Worm (Caenorhabditis elegans) whole organism, L4 larva: ENCODE measurements around the gene R12H7.4.

ENCODE experiments used
- daf-16 ChIP-seq, 3 experiments: sonication (generic microtip); optimal IDR thresholded peaks; 2 replicates each; lab custom pipeline; 2016 to 2017; ENCODE audit warnings: missing genetic modification characterization in 3 of 3, missing genetic modification reagents in 3 of 3, mild to moderate bottlenecking in 2 of 3, missing compliant biosample characterization in 2 of 3, missing biosample characterization in 1 of 3, moderate library complexity in 1 of 3
- dve-1 ChIP-seq: sonication (generic microtip); optimal IDR thresholded peaks from 2 replicates; lab custom pipeline; 2017; ENCODE audit warnings: antibody characterized with exemption, mild to moderate bottlenecking, missing genetic modification characterization, missing compliant biosample characterization; ENCODE audit not compliant: insufficient read depth
- madf-5 ChIP-seq, 2 experiments: fragments of 200-800 bp; sonication (Bioruptor generic); IDR thresholded peaks; 2 replicates each; pipeline ENCODE4 v1.3.6; 2022; ENCODE audit warnings: missing compliant biosample characterization in 2 of 2, missing genetic modification characterization in 2 of 2
- madf-9 ChIP-seq: fragments of 200-800 bp; sonication (Bioruptor generic); conservative IDR thresholded peaks from 2 replicates; pipeline ENCODE4 v1.3.6; 2022; ENCODE audit warnings: missing genetic modification reagents, missing genetic modification characterization, missing compliant biosample characterization
- mdt-29 ChIP-seq: fragments of 200-800 bp; sonication (Bioruptor generic); IDR thresholded peaks from 2 replicates; pipeline ENCODE4 v1.3.6; 2022; ENCODE audit warnings: missing genetic modification reagents, missing genetic modification characterization, missing compliant biosample characterization
- mxl-2 ChIP-seq: fragments of 200-800 bp; sonication (Bioruptor generic); conservative IDR thresholded peaks from 2 replicates; pipeline ENCODE4 v1.3.6; 2022; ENCODE audit warnings: missing genetic modification reagents, missing genetic modification characterization, missing compliant biosample characterization
- snpc-1.2 ChIP-seq: fragments of 200-800 bp; sonication (Bioruptor generic); IDR thresholded peaks from 2 replicates; pipeline ENCODE4 v1.3.6; 2022; ENCODE audit warnings: missing genetic modification reagents, missing genetic modification characterization, missing compliant biosample characterization
- tra-1 ChIP-seq: fragments of 200-800 bp; sonication (Bioruptor generic); IDR thresholded peaks from 2 replicates; pipeline ENCODE4 v1.3.6; 2022; ENCODE audit warnings: missing genetic modification reagents, missing genetic modification characterization, missing compliant biosample characterization
- zfp-3 ChIP-seq: fragments of 200-800 bp; sonication (Bioruptor generic); conservative IDR thresholded peaks from 2 replicates; pipeline ENCODE4 v1.3.6; 2022; ENCODE audit warnings: missing genetic modification reagents, missing genetic modification characterization, missing compliant biosample characterization

R12H7.4 gene

ce11 chrX:13264550-13264949 lies 47.6 kb downstream of the R12H7.4 start (continued):
- TF ChIP-seq tra-1 (GFP tag; lab: Robert Waterston, UW) (peak; percentile 67; the same call in 1 of the 2 replicates), madf-9 (GFP tag; lab: Robert Waterston, UW) (peak; percentile 90), mxl-2 (GFP tag; lab: Robert Waterston, UW) (peak; percentile 79; the same call in 1 of the 2 replicates), mdt-29 (GFP tag; lab: Robert Waterston, UW) (peak; percentile 83)
- TF ChIP-seq, all 104 proteins: peak for 66

DNA sequence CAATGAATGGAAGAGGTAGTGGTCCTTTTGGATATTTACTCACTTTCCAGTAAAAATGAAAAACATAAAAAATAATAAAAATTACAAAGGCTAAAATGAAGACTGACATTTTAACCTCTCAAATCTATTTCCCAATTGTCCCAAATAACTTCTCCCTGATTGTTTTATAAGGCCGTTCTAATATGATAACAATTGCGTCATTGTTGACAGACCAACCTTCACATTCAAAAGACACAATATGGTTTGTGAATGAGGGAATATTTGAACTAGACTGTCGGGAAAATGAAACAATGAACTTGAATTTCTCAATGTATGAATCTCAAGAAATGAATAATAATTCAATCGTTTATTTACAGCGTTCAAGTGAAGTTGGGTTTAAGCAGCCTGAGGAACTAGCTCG lies 50.3 kb downstream of the R12H7.4 start, which contains the start of gene cyp-14A1:
TSS of gene cyp-14A1 (minus strand) at position 126 of the 400 bp plus-strand sequence.
- TF ChIP-seq madf-5 (GFP tag; IDR thresholded peaks at IDR 0.05; lab: Robert Waterston, UW) = no peak
- no peak for TF ChIP-seq zfp-3 (GFP tag; lab: Robert Waterston, UW)
- TF ChIP-seq snpc-1.2 = no peak
- TF ChIP-seq daf-16 (GFP tag; optimal IDR thresholded peaks at IDR 0.05; lab: Kevin White, UChicago) = no peak
- TF ChIP-seq daf-16 (tag; optimal IDR thresholded peaks at IDR 0.05; lab: Kevin White, UChicago) = peak; percentile 39
- TF ChIP-seq dve-1 (tag; lab: Kevin White, UChicago) = peak; percentile 19
